Worm (Caenorhabditis elegans) whole organism, L3 larva: Measurements from ENCODE around the gene txt-14.

Experiments
- R02D3.7 ChIP-seq: fragments of 150-350 bp; optimal IDR thresholded peaks from 2 replicates; lab custom pipeline; 2014; ENCODE audit warnings: missing biosample characterization, missing genetic modification characterization
- ZK546.5 ChIP-seq: sonication (generic microtip); optimal IDR thresholded peaks from 2 replicates; lab custom pipeline; 2017; ENCODE audit warnings: missing biosample characterization, missing genetic modification characterization
- aly-2 ChIP-seq: fragments of 150-350 bp; optimal IDR thresholded peaks from 2 replicates; lab custom pipeline; 2014; ENCODE audit warnings: missing biosample characterization, missing genetic modification characterization
- ama-1 ChIP-seq: fragments of 150-350 bp; optimal IDR thresholded peaks from 2 replicates; lab custom pipeline; 2018
- ceh-16 ChIP-seq: sonication (generic microtip); optimal IDR thresholded peaks from 2 replicates; lab custom pipeline; 2017; ENCODE audit warnings: missing biosample characterization, missing genetic modification characterization
- ceh-82 ChIP-seq: fragments of 150-350 bp; optimal IDR thresholded peaks from 2 replicates; lab custom pipeline; 2014; ENCODE audit warnings: missing biosample characterization, missing genetic modification characterization
- ceh-9 ChIP-seq: sonication (generic microtip); optimal IDR thresholded peaks from 2 replicates; lab custom pipeline; 2018; ENCODE audit warnings: missing biosample characterization, missing genetic modification characterization
- egl-5 ChIP-seq: fragments of 150-350 bp; optimal IDR thresholded peaks from 2 replicates; lab custom pipeline; 2017; ENCODE audit warnings: missing biosample characterization, missing genetic modification reagents, missing genetic modification characterization, inconsistent platforms
- elt-1 ChIP-seq: fragments of 150-350 bp; optimal IDR thresholded peaks from 2 replicates; lab custom pipeline; 2014; ENCODE audit warnings: missing biosample characterization, missing genetic modification characterization
- elt-2 ChIP-seq: sonication (generic microtip); optimal IDR thresholded peaks from 2 replicates; lab custom pipeline; 2016; ENCODE audit warnings: missing genetic modification reagents, mild to moderate bottlenecking, missing genetic modification characterization, missing compliant biosample characterization
- eor-1 ChIP-seq, 2 experiments: fragments of 150-350 bp; optimal IDR thresholded peaks; 2 replicates each; lab custom pipeline; 2014 to 2018; ENCODE audit warnings: missing biosample characterization in 2 of 2, missing genetic modification characterization in 2 of 2
- fkh-10 ChIP-seq: sonication (generic microtip); optimal IDR thresholded peaks from 2 replicates; lab custom pipeline; 2017; ENCODE audit warnings: missing biosample characterization, missing genetic modification reagents, missing genetic modification characterization
- hmg-11 ChIP-seq: sonication (generic microtip); optimal IDR thresholded peaks from 2 replicates; lab custom pipeline; 2016; ENCODE audit warnings: missing genetic modification characterization, missing compliant biosample characterization
- jun-1 ChIP-seq: fragments of 150-350 bp; optimal IDR thresholded peaks from 2 replicates; lab custom pipeline; 2014; ENCODE audit warnings: missing biosample characterization, missing genetic modification reagents, missing genetic modification characterization
- lin-15B ChIP-seq: fragments of 150-350 bp; optimal IDR thresholded peaks from 2 replicates; lab custom pipeline; 2014; ENCODE audit warnings: missing biosample characterization, missing genetic modification characterization
- lin-39 ChIP-seq: fragments of 150-350 bp; optimal IDR thresholded peaks from 2 replicates; lab custom pipeline; 2018; ENCODE audit warnings: missing biosample characterization, missing genetic modification reagents, missing genetic modification characterization
- nhr-11 ChIP-seq: fragments of 150-350 bp; optimal IDR thresholded peaks from 2 replicates; lab custom pipeline; 2014; ENCODE audit warnings: missing biosample characterization, missing genetic modification characterization
- nhr-12 ChIP-seq: fragments of 150-350 bp; optimal IDR thresholded peaks from 2 replicates; lab custom pipeline; 2014; ENCODE audit warnings: missing biosample characterization, missing genetic modification characterization
- nhr-25 ChIP-seq: sonication (generic microtip); optimal IDR thresholded peaks from 2 replicates; lab custom pipeline; 2017; ENCODE audit warnings: missing biosample characterization, missing genetic modification characterization
- nhr-43 ChIP-seq: sonication (generic microtip); optimal IDR thresholded peaks from 2 replicates; lab custom pipeline; 2016; ENCODE audit warnings: mild to moderate bottlenecking, missing genetic modification characterization, missing compliant biosample characterization; ENCODE audit not compliant: poor library complexity, severe bottlenecking
- nhr-67 ChIP-seq: fragments of 150-350 bp; optimal IDR thresholded peaks from 2 replicates; lab custom pipeline; 2014; ENCODE audit warnings: missing biosample characterization, missing genetic modification characterization
- nhr-76 ChIP-seq: fragments of 150-350 bp; sonication (generic microtip); optimal IDR thresholded peaks from 5 replicates; lab custom pipeline; 2014; ENCODE audit warnings: missing biosample characterization, missing genetic modification characterization
- nhr-77 ChIP-seq: fragments of 150-350 bp; optimal IDR thresholded peaks from 2 replicates; lab custom pipeline; 2014; ENCODE audit warnings: missing biosample characterization, missing genetic modification characterization
- pha-4 ChIP-seq: fragments of 150-350 bp; optimal IDR thresholded peaks from 2 replicates; lab custom pipeline; 2014; ENCODE audit warnings: missing biosample characterization, missing genetic modification reagents, missing genetic modification characterization
- pqm-1 ChIP-seq: fragments of 150-350 bp; optimal IDR thresholded peaks from 2 replicates; lab custom pipeline; 2017; ENCODE audit warnings: missing biosample characterization, missing genetic modification characterization, inconsistent platforms
- tbx-2 ChIP-seq: sonication (generic microtip); optimal IDR thresholded peaks from 2 replicates; lab custom pipeline; 2016; ENCODE audit warnings: mild to moderate bottlenecking, missing genetic modification characterization, missing compliant biosample characterization
- unc-62 ChIP-seq: fragments of 150-350 bp; sonication (generic microtip); optimal IDR thresholded peaks from 4 replicates; lab custom pipeline; 2014; ENCODE audit warnings: missing biosample characterization, missing genetic modification reagents, missing genetic modification characterization
- zag-1 ChIP-seq: fragments of 150-350 bp; optimal IDR thresholded peaks from 2 replicates; lab custom pipeline; 2014; ENCODE audit warnings: missing biosample characterization, missing genetic modification characterization
- ztf-11 ChIP-seq: fragments of 150-350 bp; optimal IDR thresholded peaks from 2 replicates; lab custom pipeline; 2014; ENCODE audit warnings: missing biosample characterization, missing genetic modification characterization
- ztf-4 ChIP-seq: fragments of 150-350 bp; optimal IDR thresholded peaks from 2 replicates; lab custom pipeline; 2014; ENCODE audit warnings: missing biosample characterization, missing genetic modification characterization

The txt-14 gene

ce11 chrV:18579684-18580083 lies 2.8 kb upstream of the txt-14 start, which contains the start of gene Y51A2D.13:
Gene Y51A2D.13, minus strand, starts transcription at chrV:18579784.
- TF ChIP-seq tbx-2 (tag; lab: Kevin White, UChicago) (no peak), pha-4 (tag; lab: Kevin White, UChicago) (no peak), fkh-10 (GFP tag; lab: Kevin White, UChicago) (no peak)
- TF ChIP-seq, all 47 proteins: peak for 0

- TF ChIP-seq ceh-16 (tag; lab: Kevin White, UChicago) (no peak), lin-39 (peak; percentile 3)
- TF ChIP-seq, all 47 proteins: peak for 1
Measured at ce11 chrV:18581393-18582113, 905 bp upstream of the txt-14 start.

- no peak for TF ChIP-seq pqm-1
- TF ChIP-seq nhr-11 (tag; lab: Kevin White, UChicago): no peak
- no peak for TF ChIP-seq hmg-11 (tag; lab: Kevin White, UChicago)
- no peak for TF ChIP-seq ztf-11 (tag; lab: Kevin White, UChicago)
- no peak for TF ChIP-seq ceh-82 (tag; lab: Kevin White, UChicago)
- TF ChIP-seq lin-15B: no peak
- no peak for TF ChIP-seq nhr-67
- no peak for TF ChIP-seq nhr-12 (tag; lab: Kevin White, UChicago)
- TF ChIP-seq fkh-10 (GFP tag; lab: Kevin White, UChicago): no peak
- TF ChIP-seq nhr-77 (tag; lab: Kevin White, UChicago): no peak
- TF ChIP-seq ama-1: no peak
- no peak for TF ChIP-seq nhr-76
- no peak for TF ChIP-seq R02D3.7 (tag; lab: Kevin White, UChicago)
- TF ChIP-seq ZK546.5 (tag; lab: Kevin White, UChicago): no peak
Measured at ce11 chrV:18585102-18585501, 2.6 kb downstream of the txt-14 start.

- TF ChIP-seq lin-15B: no peak
- peak; percentile 11 for TF ChIP-seq nhr-25 (tag; lab: Kevin White, UChicago)
Measured at ce11 chrV:18586954-18587353, 4.5 kb downstream of the txt-14 start.

- TF ChIP-seq nhr-43 (tag; lab: Kevin White, UChicago) (no peak), ama-1 (no peak), ceh-16 (tag; lab: Kevin White, UChicago) (no peak), eor-1 (tag; optimal IDR thresholded peaks at IDR 0.05; lab: Kevin White, UChicago) (no peak), ztf-11 (tag; lab: Kevin White, UChicago) (no peak), lin-39 (no peak), nhr-76 (no peak), pha-4 (tag; lab: Kevin White, UChicago) (no peak), aly-2 (no peak)
Measured at ce11 chrV:18587936-18588335, 5.5 kb downstream of the txt-14 start.

- peak; percentile 6 for TF ChIP-seq hmg-11 (tag; lab: Kevin White, UChicago)
- no peak for TF ChIP-seq eor-1 (tag; optimal IDR thresholded peaks at IDR 0.05; lab: Kevin White, UChicago)
Measured at ce11 chrV:18589585-18589984, 7.1 kb downstream of the txt-14 start.

ce11 chrV:18592448-18592847 lies 10.0 kb downstream of the txt-14 start, which contains the start of gene grdn-1:
Gene grdn-1, plus strand, starts transcription at chrV:18592748.
- TF ChIP-seq nhr-11 (tag; lab: Kevin White, UChicago) (no peak), nhr-25 (tag; lab: Kevin White, UChicago) (no peak), jun-1 (tag; lab: Kevin White, UChicago) (no peak), unc-62 (no peak), ztf-4 (no peak), zag-1 (no peak), elt-2 (tag; lab: Kevin White, UChicago) (no peak), ceh-9 (no peak), R02D3.7 (tag; lab: Kevin White, UChicago) (no peak), egl-5 (tag; lab: Kevin White, UChicago) (no peak), ama-1 (no peak), elt-1 (no peak), aly-2 (no peak)
